Worm (Caenorhabditis elegans): ENCODE measurements around the gene mrp-3.

DNA sequence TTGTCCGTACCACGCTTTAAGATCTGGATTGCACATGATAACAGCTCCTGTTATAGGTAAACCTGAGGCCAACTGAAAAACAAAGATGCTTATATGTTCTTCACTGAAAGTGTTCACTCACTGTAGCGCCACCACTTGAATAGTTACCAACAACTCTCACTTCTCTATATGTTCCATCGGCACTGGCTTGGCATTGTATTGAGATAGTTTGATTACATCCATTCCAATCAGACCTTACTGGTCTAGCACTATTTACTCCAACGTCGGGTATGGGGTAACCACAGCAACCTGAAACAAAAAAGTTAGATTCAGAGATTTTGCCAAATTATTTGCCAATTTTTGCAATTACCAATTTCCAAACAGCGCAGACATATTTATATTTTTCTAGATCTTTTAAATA, 23.4 kb downstream of the mrp-3 start:
- TF ChIP-seq tra-4 (tag; optimal IDR thresholded peaks at IDR 0.05) (no peak), tbx-37 (GFP tag; conservative IDR thresholded peaks at IDR 0.05) (no peak), aly-1 (tag; optimal IDR thresholded peaks at IDR 0.05) (no peak), flt-1 (GFP tag; IDR thresholded peaks at IDR 0.05) (no peak), ama-1 (optimal IDR thresholded peaks at IDR 0.05) (no peak), ceh-13 (GFP tag; optimal IDR thresholded peaks at IDR 0.05) (no peak)
